Worm (Caenorhabditis elegans) whole organism, L4 larva: Measurements from ENCODE around the gene gcy-34.

Experiments
- D1046.2 ChIP-seq: fragments of 200-800 bp; sonication (Bioruptor generic); IDR thresholded peaks from 2 replicates; pipeline ENCODE4 v1.3.6; 2022; ENCODE audit warnings: missing genetic modification characterization, missing compliant biosample characterization
- F10B5.3 ChIP-seq: sonication (generic microtip); optimal IDR thresholded peaks from 2 replicates; lab custom pipeline; 2016; ENCODE audit warnings: mild to moderate bottlenecking, missing genetic modification characterization, missing compliant biosample characterization
- F26F4.8 ChIP-seq: fragments of 200-800 bp; sonication (Bioruptor generic); conservative IDR thresholded peaks from 2 replicates; pipeline ENCODE4 v1.3.6; 2022; ENCODE audit warnings: missing genetic modification characterization, missing compliant biosample characterization
- F37D6.2 ChIP-seq: sonication (generic microtip); optimal IDR thresholded peaks from 2 replicates; lab custom pipeline; 2016; ENCODE audit warnings: mild to moderate bottlenecking, missing genetic modification characterization, missing compliant biosample characterization
- R02D3.7 ChIP-seq: fragments of 150-350 bp; sonication (generic microtip); optimal IDR thresholded peaks from 3 replicates; lab custom pipeline; 2014; ENCODE audit warnings: missing biosample characterization, missing genetic modification characterization
- T20F7.1 ChIP-seq: fragments of 200-800 bp; sonication (Bioruptor generic); optimal IDR thresholded peaks from 2 replicates; lab custom pipeline; 2018; ENCODE audit warnings: mild to moderate bottlenecking, missing genetic modification characterization, missing compliant biosample characterization
- Y75B8A.6 ChIP-seq: fragments of 200-800 bp; sonication (Bioruptor generic); IDR thresholded peaks from 2 replicates; pipeline ENCODE4 v1.3.6; 2022; ENCODE audit warnings: missing genetic modification reagents, missing genetic modification characterization, missing compliant biosample characterization
- ZK337.2 ChIP-seq: fragments of 200-800 bp; sonication (Bioruptor generic); IDR thresholded peaks from 2 replicates; pipeline ENCODE4 v1.3.6; 2022; ENCODE audit warnings: missing genetic modification reagents, missing genetic modification characterization, missing compliant biosample characterization
- aha-1 ChIP-seq: fragments of 150-350 bp; peaks from one replicate; lab custom pipeline; 2014; ENCODE audit warnings: missing biosample characterization, missing genetic modification characterization
- ceh-44 ChIP-seq: fragments of 200-800 bp; sonication (Bioruptor generic); IDR thresholded peaks from 2 replicates; pipeline ENCODE4 v1.3.6; 2022; ENCODE audit warnings: missing genetic modification reagents, missing genetic modification characterization, missing compliant biosample characterization
- ctbp-1 ChIP-seq: fragments of 200-800 bp; sonication (Bioruptor generic); IDR thresholded peaks from 2 replicates; pipeline ENCODE4 v1.3.6; 2022; ENCODE audit warnings: missing genetic modification reagents, missing genetic modification characterization, missing compliant biosample characterization
- dmd-6 ChIP-seq: fragments of 200-800 bp; sonication (Bioruptor generic); IDR thresholded peaks from 2 replicates; pipeline ENCODE4 v1.3.6; 2022; ENCODE audit warnings: missing genetic modification reagents, missing genetic modification characterization, missing compliant biosample characterization
- dpl-1 ChIP-seq: fragments of 150-350 bp; optimal IDR thresholded peaks from 2 replicates; lab custom pipeline; 2014; ENCODE audit warnings: missing biosample characterization, missing genetic modification reagents, missing genetic modification characterization
- duxl-1 ChIP-seq: sonication (generic microtip); optimal IDR thresholded peaks from 2 replicates; lab custom pipeline; 2016; ENCODE audit warnings: mild to moderate bottlenecking, missing genetic modification characterization, moderate library complexity, missing compliant biosample characterization; ENCODE audit not compliant: poor library complexity
- dve-1 ChIP-seq: sonication (generic microtip); optimal IDR thresholded peaks from 2 replicates; lab custom pipeline; 2017; ENCODE audit warnings: antibody characterized with exemption, mild to moderate bottlenecking, missing genetic modification characterization, missing compliant biosample characterization; ENCODE audit not compliant: insufficient read depth
- fkh-10 ChIP-seq: fragments of 150-350 bp; optimal IDR thresholded peaks from 2 replicates; lab custom pipeline; 2014; ENCODE audit warnings: missing biosample characterization, missing genetic modification reagents, missing genetic modification characterization
- gei-8 ChIP-seq: fragments of 200-800 bp; sonication (Bioruptor generic); optimal IDR thresholded peaks from 2 replicates; lab custom pipeline; 2018; ENCODE audit warnings: mild to moderate bottlenecking, missing genetic modification characterization, missing compliant biosample characterization
- hif-1 ChIP-seq, 2 experiments: sonication (generic microtip); optimal IDR thresholded peaks; 2 replicates each; lab custom pipeline; 2016 to 2017; ENCODE audit warnings: missing compliant biosample characterization in 2 of 2, missing genetic modification characterization in 2 of 2, missing genetic modification reagents in 2 of 2, missing genotype in 2 of 2, mild to moderate bottlenecking in 1 of 2
- hmg-1.1 ChIP-seq: fragments of 200-800 bp; sonication (Bioruptor generic); IDR thresholded peaks from 2 replicates; pipeline ENCODE4 v1.3.6; 2022; ENCODE audit warnings: missing genetic modification reagents, missing genetic modification characterization, missing compliant biosample characterization
- jun-1 ChIP-seq: fragments of 150-350 bp; optimal IDR thresholded peaks from 2 replicates; lab custom pipeline; 2014; ENCODE audit warnings: missing biosample characterization, missing genetic modification reagents, missing genetic modification characterization
- lin-1 ChIP-seq: fragments of 200-800 bp; sonication (Bioruptor generic); IDR thresholded peaks from 2 replicates; pipeline ENCODE4 v1.3.6; 2022; ENCODE audit warnings: missing genetic modification reagents, missing genetic modification characterization, missing compliant biosample characterization
- lin-39 ChIP-seq: fragments of 150-350 bp; optimal IDR thresholded peaks from 2 replicates; lab custom pipeline; 2014; ENCODE audit warnings: missing biosample characterization, missing genetic modification reagents, missing genetic modification characterization
- lir-3 ChIP-seq: sonication (generic microtip); optimal IDR thresholded peaks from 2 replicates; lab custom pipeline; 2016; ENCODE audit warnings: mild to moderate bottlenecking, missing genetic modification characterization, missing compliant biosample characterization
- madf-5 ChIP-seq, 2 experiments: fragments of 200-800 bp; sonication (Bioruptor generic); IDR thresholded peaks; 2 replicates each; pipeline ENCODE4 v1.3.6; 2022; ENCODE audit warnings: missing compliant biosample characterization in 2 of 2, missing genetic modification characterization in 2 of 2
- mdl-1 ChIP-seq, 2 experiments: fragments of 150-350 bp in 1 of 2; sonication (generic microtip) in 1 of 2; optimal IDR thresholded peaks; 2 replicates each; lab custom pipeline; 2014 to 2017; ENCODE audit warnings: missing biosample characterization in 2 of 2, missing genetic modification characterization in 2 of 2
- mes-2 ChIP-seq: sonication (generic microtip); optimal IDR thresholded peaks from 2 replicates; lab custom pipeline; 2016; ENCODE audit warnings: missing genotype, mild to moderate bottlenecking, missing genetic modification characterization, missing compliant biosample characterization; ENCODE audit not compliant: poor library complexity, severe bottlenecking
- mxl-2 ChIP-seq: fragments of 200-800 bp; sonication (Bioruptor generic); conservative IDR thresholded peaks from 2 replicates; pipeline ENCODE4 v1.3.6; 2022; ENCODE audit warnings: missing genetic modification reagents, missing genetic modification characterization, missing compliant biosample characterization
- mxl-3 ChIP-seq: fragments of 200-800 bp; sonication (Bioruptor generic); optimal IDR thresholded peaks from 2 replicates; lab custom pipeline; 2018; ENCODE audit warnings: mild to moderate bottlenecking, missing genetic modification characterization, missing compliant biosample characterization
- nhr-10 ChIP-seq: fragments of 150-350 bp; optimal IDR thresholded peaks from 2 replicates; lab custom pipeline; 2014; ENCODE audit warnings: missing biosample characterization, missing genetic modification characterization
- nhr-102 ChIP-seq: sonication (generic microtip); optimal IDR thresholded peaks from 2 replicates; lab custom pipeline; 2016; ENCODE audit warnings: mild to moderate bottlenecking, missing genetic modification characterization, moderate library complexity, missing compliant biosample characterization
- nhr-237 ChIP-seq: sonication (generic microtip); optimal IDR thresholded peaks from 2 replicates; lab custom pipeline; 2017; ENCODE audit warnings: missing biosample characterization, missing genetic modification characterization
- nhr-25 ChIP-seq: sonication (generic microtip); optimal IDR thresholded peaks from 2 replicates; lab custom pipeline; 2017; ENCODE audit warnings: missing genetic modification characterization, mild to moderate bottlenecking, missing compliant biosample characterization, antibody characterized with exemption, moderate library complexity, borderline replicate concordance; ENCODE audit not compliant: insufficient read depth
- nhr-28 ChIP-seq: fragments of 150-350 bp; optimal IDR thresholded peaks from 2 replicates; lab custom pipeline; 2014; ENCODE audit warnings: missing biosample characterization, missing genetic modification characterization
- nhr-48 ChIP-seq: sonication (generic microtip); optimal IDR thresholded peaks from 2 replicates; lab custom pipeline; 2016; ENCODE audit warnings: mild to moderate bottlenecking, missing genetic modification characterization, missing compliant biosample characterization
- php-3 ChIP-seq: fragments of 200-800 bp; sonication (Bioruptor generic); IDR thresholded peaks from 2 replicates; pipeline ENCODE4 v1.3.6; 2022; ENCODE audit warnings: missing genetic modification reagents, missing genetic modification characterization, missing compliant biosample characterization
- pqm-1 ChIP-seq: sonication (generic microtip); optimal IDR thresholded peaks from 2 replicates; lab custom pipeline; 2017; ENCODE audit warnings: missing biosample characterization, missing genetic modification characterization
- rbr-2 ChIP-seq: sonication (generic microtip); optimal IDR thresholded peaks from 2 replicates; lab custom pipeline; 2016; ENCODE audit warnings: missing genotype, missing genetic modification characterization, missing compliant biosample characterization
- saeg-2 ChIP-seq: fragments of 200-800 bp; sonication (Bioruptor generic); IDR thresholded peaks from 2 replicates; pipeline ENCODE4 v1.3.6; 2022; ENCODE audit warnings: missing genetic modification reagents, missing genetic modification characterization, missing compliant biosample characterization
- tag-97 ChIP-seq: fragments of 200-800 bp; sonication (Bioruptor generic); IDR thresholded peaks from 2 replicates; pipeline ENCODE4 v1.3.6; 2022; ENCODE audit warnings: missing genetic modification characterization, missing compliant biosample characterization
- tra-1 ChIP-seq: fragments of 200-800 bp; sonication (Bioruptor generic); IDR thresholded peaks from 2 replicates; pipeline ENCODE4 v1.3.6; 2022; ENCODE audit warnings: missing genetic modification reagents, missing genetic modification characterization, missing compliant biosample characterization
- unc-130 ChIP-seq: sonication (generic microtip); optimal IDR thresholded peaks from 2 replicates; lab custom pipeline; 2016; ENCODE audit warnings: missing genetic modification reagents, missing genetic modification characterization, missing compliant biosample characterization
- unc-62 ChIP-seq, 3 experiments: fragments of 150-350 bp in 1 of 3; sonication (generic microtip); optimal IDR thresholded peaks in 2 of 3; peaks in 1 of 3; 1 replicate in 1 of 3; 2 replicates in 2 of 3; lab custom pipeline; 2014 to 2017; ENCODE audit warnings: missing biosample characterization in 3 of 3, missing genetic modification characterization in 3 of 3, missing genetic modification reagents in 3 of 3, missing genotype in 1 of 3
- vab-7 ChIP-seq: fragments of 200-800 bp; sonication (Bioruptor generic); IDR thresholded peaks from 2 replicates; pipeline ENCODE4 v1.3.6; 2022; ENCODE audit warnings: missing genetic modification reagents, missing genetic modification characterization, missing compliant biosample characterization
- zag-1 ChIP-seq: fragments of 150-350 bp; optimal IDR thresholded peaks from 2 replicates; lab custom pipeline; 2014; ENCODE audit warnings: missing biosample characterization, missing genetic modification characterization
- zfp-3 ChIP-seq: fragments of 200-800 bp; sonication (Bioruptor generic); conservative IDR thresholded peaks from 2 replicates; pipeline ENCODE4 v1.3.6; 2022; ENCODE audit warnings: missing genetic modification reagents, missing genetic modification characterization, missing compliant biosample characterization
- ztf-11 ChIP-seq: fragments of 150-350 bp; optimal IDR thresholded peaks from 2 replicates; lab custom pipeline; 2014; ENCODE audit warnings: missing biosample characterization, missing genetic modification characterization

Gene gcy-34

DNA sequence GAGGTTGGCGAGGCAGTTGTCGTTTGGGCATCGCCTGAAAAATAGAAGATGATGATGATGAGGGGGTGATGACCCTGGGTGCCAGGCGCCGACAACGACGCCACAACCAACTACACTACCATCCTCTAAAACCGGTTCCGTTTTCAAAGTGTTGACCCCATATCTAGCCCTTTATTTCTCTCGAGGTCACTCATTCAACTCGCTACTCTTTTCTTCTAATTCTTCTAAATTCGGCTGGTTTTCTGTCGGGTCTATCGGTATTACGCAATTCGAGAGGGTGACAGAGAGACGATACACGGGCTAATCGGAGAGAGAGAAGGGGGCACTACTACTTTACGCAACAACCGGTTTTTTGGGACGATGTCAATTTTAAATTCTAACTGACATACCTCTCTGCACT, 14.4 kb downstream of the gcy-34 start (continued):
- TF ChIP-seq mxl-2 (GFP tag; lab: Robert Waterston, UW), result no peak
- no peak for TF ChIP-seq lin-39 (tag; lab: Kevin White, UChicago)
- peak; percentile 94 for TF ChIP-seq nhr-25 (tag; lab: Kevin White, UChicago)
- no peak for TF ChIP-seq gei-8 (GFP tag; lab: Kevin White, UChicago)
- TF ChIP-seq F10B5.3, result no peak
- TF ChIP-seq dpl-1, result no peak
- TF ChIP-seq nhr-102 (tag; lab: Kevin White, UChicago), result peak; percentile 6
- TF ChIP-seq mdl-1 (tag; optimal IDR thresholded peaks at IDR 0.05; lab: Kevin White, UChicago), result peak in 1 of 2 experiments; percentile 68
- no peak for TF ChIP-seq D1046.2 (GFP tag; lab: Robert Waterston, UW)
- TF ChIP-seq ctbp-1, result no peak
- TF ChIP-seq jun-1 (tag; lab: Kevin White, UChicago), result no peak
- TF ChIP-seq F37D6.2 (tag; lab: Kevin White, UChicago), result no peak
- TF ChIP-seq nhr-10 (tag; lab: Kevin White, UChicago), result no peak
- TF ChIP-seq mes-2 (tag; lab: Kevin White, UChicago), result peak; percentile 49
- no peak for TF ChIP-seq ZK337.2 (GFP tag; lab: Robert Waterston, UW)
- TF ChIP-seq nhr-28 (tag; lab: Kevin White, UChicago), result peak; percentile 90
- TF ChIP-seq saeg-2, result no peak
- no peak for TF ChIP-seq duxl-1 (tag; lab: Kevin White, UChicago)
- TF ChIP-seq ztf-11 (tag; lab: Kevin White, UChicago), result no peak
- TF ChIP-seq madf-5 (GFP tag; IDR thresholded peaks at IDR 0.05; lab: Robert Waterston, UW), result 0 out of 4 replicates have a peak, but pooled peaks of 1 of the 2 experiments have one; percentile 44
- TF ChIP-seq lir-3, result no peak
- TF ChIP-seq ceh-44 (GFP tag; lab: Robert Waterston, UW), result no peak
- TF ChIP-seq lin-1 (GFP tag; lab: Robert Waterston, UW), result no peak
- TF ChIP-seq Y75B8A.6 (GFP tag; lab: Robert Waterston, UW), result no peak
- no peak for TF ChIP-seq unc-130 (GFP tag; lab: Kevin White, UChicago)
- TF ChIP-seq pqm-1 (tag; lab: Kevin White, UChicago), result no peak
- no peak for TF ChIP-seq tra-1 (GFP tag; lab: Robert Waterston, UW)
- TF ChIP-seq nhr-48 (tag; lab: Kevin White, UChicago), result peak; percentile 62

DNA sequence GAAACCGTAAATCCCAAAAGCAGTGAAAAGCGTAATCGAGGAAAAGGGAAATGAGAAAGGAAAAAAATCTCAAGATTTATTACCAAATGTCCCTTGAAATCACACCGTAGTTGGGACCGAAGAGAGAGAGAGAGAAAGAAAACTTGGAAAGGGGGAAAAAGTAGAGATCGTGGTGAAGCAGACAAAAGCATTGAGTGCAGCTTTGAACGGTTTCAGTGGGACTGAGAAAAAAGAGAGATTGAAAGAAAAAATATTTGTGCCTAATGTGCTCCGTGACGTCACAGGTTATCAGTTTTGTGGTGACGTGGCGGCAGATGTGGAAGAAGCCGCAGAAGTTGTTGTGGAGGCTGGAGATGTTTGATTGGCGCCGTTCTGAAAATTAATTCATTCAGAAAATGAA, 15.4 kb downstream of the gcy-34 start:
- TF ChIP-seq nhr-25 (tag; lab: Kevin White, UChicago) (peak; percentile 23), tag-97 (GFP tag; lab: Robert Waterston, UW) (no peak), hmg-1.1 (GFP tag; lab: Robert Waterston, UW) (no peak), aha-1 (tag; lab: Kevin White, UChicago) (peak; percentile 92), duxl-1 (tag; lab: Kevin White, UChicago) (peak; percentile 26)

DNA sequence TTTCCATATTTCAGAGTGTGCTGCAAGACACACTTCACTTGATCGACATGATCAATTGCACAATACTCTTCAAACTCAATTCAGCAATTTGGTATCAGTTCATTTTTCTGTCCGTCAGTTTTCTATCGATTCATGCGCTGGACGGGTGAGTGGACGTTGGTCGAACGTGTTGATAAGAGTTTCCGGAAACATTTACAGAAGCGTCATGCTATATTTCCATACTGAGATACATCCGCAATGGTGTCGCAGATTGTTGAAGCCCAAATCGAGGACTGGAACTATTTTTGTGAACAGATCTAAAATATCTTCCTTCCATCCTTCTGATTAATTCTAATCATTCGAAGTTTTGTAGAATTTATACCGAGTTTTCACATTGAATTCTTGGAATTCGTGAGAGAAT, 16.0 kb downstream of the gcy-34 start:
- TF ChIP-seq nhr-28 (tag; lab: Kevin White, UChicago) (peak; percentile 55), T20F7.1 (peak; percentile 31), pqm-1 (tag; lab: Kevin White, UChicago) (peak; percentile 54), php-3 (0 out of 2 replicates have a peak, but pooled peaks have one; percentile 6), dve-1 (tag; lab: Kevin White, UChicago) (peak; percentile 41), dmd-6 (GFP tag; lab: Robert Waterston, UW) (peak; percentile 77), nhr-25 (tag; lab: Kevin White, UChicago) (peak; percentile 3), nhr-237 (tag; lab: Kevin White, UChicago) (no peak), R02D3.7 (tag; lab: Kevin White, UChicago) (no peak), hif-1 (tag; optimal IDR thresholded peaks at IDR 0.05; lab: Kevin White, UChicago) (no peak), gei-8 (GFP tag; lab: Kevin White, UChicago) (peak; percentile 11), zag-1 (tag; lab: Kevin White, UChicago) (no peak), zfp-3 (peak; percentile 64), F26F4.8 (GFP tag; lab: Robert Waterston, UW) (no peak), tra-1 (GFP tag; lab: Robert Waterston, UW) (peak; percentile 48; the same call in 1 of the 2 replicates), lin-1 (GFP tag; lab: Robert Waterston, UW) (peak; percentile 23; the same call in 1 of the 2 replicates), fkh-10 (no peak), vab-7 (GFP tag; lab: Robert Waterston, UW) (no peak), rbr-2 (tag; lab: Kevin White, UChicago) (no peak), mxl-3 (GFP tag; lab: Kevin White, UChicago) (peak; percentile 66), unc-62 (GFP tag; optimal IDR thresholded peaks at IDR 0.05 in 1 of 2; lab: Kevin White, UChicago) (peak in 1 of 2 experiments; percentile 6), unc-62 (tag; optimal IDR thresholded peaks at IDR 0.05; lab: Kevin White, UChicago) (no peak)
